Worm (Caenorhabditis elegans) whole organism, late embryonic: ENCODE data around the gene sup-10.

Source experiments
- C08G9.2 ChIP-seq: sonication (generic microtip); optimal IDR thresholded peaks from 2 replicates; lab custom pipeline; 2016; ENCODE audit warnings: mild to moderate bottlenecking, missing genetic modification characterization, moderate library complexity, missing compliant biosample characterization
- K02D7.2 ChIP-seq: sonication (generic microtip); optimal IDR thresholded peaks from 2 replicates; lab custom pipeline; 2017; ENCODE audit warnings: mild to moderate bottlenecking, missing genetic modification characterization, missing compliant biosample characterization
- ceh-14 ChIP-seq: sonication (generic microtip); optimal IDR thresholded peaks from 2 replicates; lab custom pipeline; 2016; ENCODE audit warnings: missing genotype, missing genetic modification characterization, missing compliant biosample characterization
- ceh-18 ChIP-seq: sonication (generic microtip); optimal IDR thresholded peaks from 2 replicates; lab custom pipeline; 2016; ENCODE audit warnings: missing genetic modification characterization, missing compliant biosample characterization
- ceh-2 ChIP-seq: sonication (generic microtip); optimal IDR thresholded peaks from 2 replicates; lab custom pipeline; 2016; ENCODE audit warnings: missing genotype, missing genetic modification characterization, missing compliant biosample characterization
- ceh-30 ChIP-seq: fragments of 150-350 bp; optimal IDR thresholded peaks from 2 replicates; lab custom pipeline; 2014; ENCODE audit warnings: missing biosample characterization, missing genetic modification characterization
- ceh-31 ChIP-seq: sonication (generic microtip); optimal IDR thresholded peaks from 2 replicates; lab custom pipeline; 2016; ENCODE audit warnings: missing genetic modification characterization, missing compliant biosample characterization
- ceh-34 ChIP-seq: sonication (generic microtip); optimal IDR thresholded peaks from 2 replicates; lab custom pipeline; 2016; ENCODE audit warnings: mild to moderate bottlenecking, missing genetic modification characterization, missing compliant biosample characterization
- ceh-48 ChIP-seq: sonication (generic microtip); optimal IDR thresholded peaks from 2 replicates; lab custom pipeline; 2016; ENCODE audit warnings: missing genetic modification characterization, inconsistent platforms, missing compliant biosample characterization
- ceh-6 ChIP-seq: fragments of 200-800 bp; sonication (Bioruptor generic); optimal IDR thresholded peaks from 2 replicates; lab custom pipeline; 2018; ENCODE audit warnings: mild to moderate bottlenecking, missing genetic modification characterization, missing compliant biosample characterization
- che-1 ChIP-seq: sonication (generic microtip); optimal IDR thresholded peaks from 2 replicates; lab custom pipeline; 2016; ENCODE audit warnings: mild to moderate bottlenecking, missing genetic modification characterization, missing compliant biosample characterization
- elt-2 ChIP-seq: sonication (generic microtip); optimal IDR thresholded peaks from 2 replicates; lab custom pipeline; 2016; ENCODE audit warnings: missing genetic modification reagents, missing genetic modification characterization, missing compliant biosample characterization
- eyg-1 ChIP-seq: sonication (generic microtip); optimal IDR thresholded peaks from 2 replicates; lab custom pipeline; 2016; ENCODE audit warnings: missing genotype, missing genetic modification characterization, missing compliant biosample characterization
- fax-1 ChIP-seq: sonication (generic microtip); optimal IDR thresholded peaks from 2 replicates; lab custom pipeline; 2016; ENCODE audit warnings: missing genotype, missing genetic modification characterization, missing compliant biosample characterization
- fkh-6 ChIP-seq: sonication (generic microtip); optimal IDR thresholded peaks from 2 replicates; lab custom pipeline; 2016; ENCODE audit warnings: missing genetic modification characterization, missing compliant biosample characterization
- hlh-6 ChIP-seq: sonication (generic microtip); optimal IDR thresholded peaks from 2 replicates; lab custom pipeline; 2016; ENCODE audit warnings: missing genotype, missing genetic modification characterization, missing compliant biosample characterization
- mec-3 ChIP-seq: sonication (generic microtip); optimal IDR thresholded peaks from 2 replicates; lab custom pipeline; 2016; ENCODE audit warnings: borderline replicate concordance, missing genetic modification characterization, missing compliant biosample characterization
- nhr-11 ChIP-seq: fragments of 150-350 bp; optimal IDR thresholded peaks from 2 replicates; lab custom pipeline; 2014; ENCODE audit warnings: missing biosample characterization, missing genetic modification characterization
- odd-2 ChIP-seq: sonication (generic microtip); optimal IDR thresholded peaks from 2 replicates; lab custom pipeline; 2017; ENCODE audit warnings: antibody characterized with exemption, mild to moderate bottlenecking, missing genetic modification characterization, missing compliant biosample characterization
- pha-4 ChIP-seq: fragments of 150-350 bp; optimal IDR thresholded peaks from 2 replicates; lab custom pipeline; 2018; ENCODE audit warnings: missing biosample characterization, missing genetic modification reagents, missing genetic modification characterization
- pqm-1 ChIP-seq: sonication (generic microtip); optimal IDR thresholded peaks from 2 replicates; lab custom pipeline; 2016; ENCODE audit warnings: missing genetic modification characterization, missing compliant biosample characterization
- ref-2 ChIP-seq: sonication (generic microtip); optimal IDR thresholded peaks from 2 replicates; lab custom pipeline; 2016; ENCODE audit warnings: missing genetic modification characterization, missing compliant biosample characterization
- sdc-2 ChIP-seq: sonication (generic microtip); optimal IDR thresholded peaks from 2 replicates; lab custom pipeline; 2016; ENCODE audit warnings: missing genotype, missing genetic modification characterization, missing compliant biosample characterization
- sox-2 ChIP-seq: fragments of 200-800 bp; sonication (Bioruptor generic); IDR thresholded peaks from 2 replicates; pipeline ENCODE4 v1.3.6; 2022; ENCODE audit warnings: missing genetic modification reagents, missing genetic modification characterization, missing compliant biosample characterization
- syd-9 ChIP-seq: sonication (generic microtip); optimal IDR thresholded peaks from 2 replicates; lab custom pipeline; 2016; ENCODE audit warnings: mild to moderate bottlenecking, missing genetic modification characterization, moderate library complexity, missing compliant biosample characterization
- tbx-2 ChIP-seq: sonication (generic microtip); optimal IDR thresholded peaks from 2 replicates; lab custom pipeline; 2016; ENCODE audit warnings: missing genetic modification characterization, missing compliant biosample characterization
- tbx-7 ChIP-seq: sonication (generic microtip); optimal IDR thresholded peaks from 2 replicates; lab custom pipeline; 2016; ENCODE audit warnings: missing genotype, missing genetic modification characterization, missing compliant biosample characterization
- unc-42 ChIP-seq: sonication (generic microtip); optimal IDR thresholded peaks from 2 replicates; lab custom pipeline; 2016; ENCODE audit warnings: missing genotype, missing genetic modification characterization, missing compliant biosample characterization
- zip-5 ChIP-seq: sonication (generic microtip); optimal IDR thresholded peaks from 2 replicates; lab custom pipeline; 2016; ENCODE audit warnings: missing genetic modification characterization, missing compliant biosample characterization
- ztf-16 ChIP-seq: sonication (generic microtip); optimal IDR thresholded peaks from 2 replicates; lab custom pipeline; 2017; ENCODE audit warnings: missing genetic modification characterization, missing compliant biosample characterization

sup-10 gene

ce11 chrX:17518293-17518692 is 9.9 kb upstream of the sup-10 start:
- TF ChIP-seq ceh-30 (tag; lab: Kevin White, UChicago): no peak

- TF ChIP-seq pqm-1 (tag; lab: Kevin White, UChicago) (no peak), sdc-2 (tag; lab: Kevin White, UChicago) (peak; percentile 29), hlh-6 (tag; lab: Kevin White, UChicago) (peak; percentile 12), ceh-18 (tag; lab: Kevin White, UChicago) (peak; percentile 61), ztf-16 (tag; lab: Kevin White, UChicago) (no peak), C08G9.2 (tag; lab: Kevin White, UChicago) (peak; percentile 37), ref-2 (tag; lab: Kevin White, UChicago) (peak; percentile 2), ceh-14 (tag; lab: Kevin White, UChicago) (peak; percentile 18), tbx-7 (tag; lab: Kevin White, UChicago) (no peak), unc-42 (tag; lab: Kevin White, UChicago) (peak; percentile 79), ceh-34 (tag; lab: Kevin White, UChicago) (peak; percentile 34), ceh-31 (tag; lab: Kevin White, UChicago) (peak; percentile 29), tbx-2 (tag; lab: Kevin White, UChicago) (peak; percentile 51), eyg-1 (no peak)
Measured at ce11 chrX:17519476-17519875, 8.7 kb upstream of the sup-10 start.

- no peak for TF ChIP-seq zip-5 (tag; lab: Kevin White, UChicago)
- TF ChIP-seq ceh-30 (tag; lab: Kevin White, UChicago): no peak
- no peak for TF ChIP-seq ceh-6 (GFP tag; lab: Kevin White, UChicago)
- no peak for TF ChIP-seq mec-3
- no peak for TF ChIP-seq sox-2
- peak; percentile 55 for TF ChIP-seq unc-42 (tag; lab: Kevin White, UChicago)
Measured at ce11 chrX:17521425-17521824, 6.7 kb upstream of the sup-10 start.

DNA sequence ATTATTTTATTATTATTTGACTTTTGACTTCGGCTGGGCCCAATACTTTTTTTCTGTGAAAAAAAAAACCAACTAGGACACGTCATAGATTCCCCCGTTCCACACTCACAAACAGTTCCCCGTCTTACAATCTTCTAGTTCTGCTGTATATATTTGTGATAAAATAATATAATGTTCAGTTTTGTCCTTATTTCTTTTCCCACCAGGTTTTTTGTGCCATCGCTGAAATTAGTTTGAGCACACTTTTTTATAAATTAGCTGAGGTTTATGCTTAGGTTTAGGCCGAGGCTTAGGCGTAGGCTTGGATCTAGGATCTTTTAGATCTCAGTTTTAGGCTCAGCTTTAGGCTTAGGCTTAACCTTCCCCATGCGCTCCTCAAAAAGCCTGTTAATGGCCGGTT is 767 bp upstream of the sup-10 start:
- no peak for TF ChIP-seq fax-1 (tag; lab: Kevin White, UChicago)

DNA sequence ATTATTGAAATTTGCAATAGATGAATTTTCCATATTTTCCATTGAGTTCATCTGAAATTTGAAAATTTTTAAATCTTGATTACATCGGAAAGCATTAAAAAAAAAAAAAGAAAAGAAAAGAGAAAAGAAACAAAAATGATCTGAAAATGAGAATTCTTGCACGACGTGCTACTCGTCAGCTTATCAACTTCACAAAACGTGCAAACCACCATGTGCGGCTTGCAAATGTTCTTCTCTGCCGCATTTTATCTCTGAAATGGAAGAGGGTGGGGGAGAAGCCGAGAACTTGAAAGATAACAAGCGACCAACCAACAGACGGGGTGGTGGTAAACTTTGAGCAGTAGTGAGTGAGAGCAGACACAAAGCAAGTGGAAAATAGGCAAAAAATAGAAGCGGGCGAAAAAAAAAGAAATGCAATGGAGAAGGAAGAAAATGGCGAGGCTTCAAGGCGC is 5.9 kb downstream of the sup-10 start, which contains the start of gene F31A3.3:
Gene F31A3.3 (minus strand): TSS at position 51 of the 452 bp plus-strand sequence.
- TF ChIP-seq elt-2 (tag; lab: Kevin White, UChicago) (peak; percentile 25), syd-9 (no peak)

- TF ChIP-seq ztf-16 (tag; lab: Kevin White, UChicago) (no peak), ceh-48 (tag; lab: Kevin White, UChicago) (no peak), nhr-11 (tag; lab: Kevin White, UChicago) (no peak), che-1 (tag; lab: Kevin White, UChicago) (no peak), odd-2 (tag; lab: Kevin White, UChicago) (no peak), ceh-31 (tag; lab: Kevin White, UChicago) (no peak), zip-5 (tag; lab: Kevin White, UChicago) (no peak), ceh-2 (tag; lab: Kevin White, UChicago) (no peak), fkh-6 (no peak), pha-4 (tag; lab: Kevin White, UChicago) (no peak)
- TF ChIP-seq, all 69 proteins: peak for 0
Measured at ce11 chrX:17534877-17535276, 6.7 kb downstream of the sup-10 start.

DNA sequence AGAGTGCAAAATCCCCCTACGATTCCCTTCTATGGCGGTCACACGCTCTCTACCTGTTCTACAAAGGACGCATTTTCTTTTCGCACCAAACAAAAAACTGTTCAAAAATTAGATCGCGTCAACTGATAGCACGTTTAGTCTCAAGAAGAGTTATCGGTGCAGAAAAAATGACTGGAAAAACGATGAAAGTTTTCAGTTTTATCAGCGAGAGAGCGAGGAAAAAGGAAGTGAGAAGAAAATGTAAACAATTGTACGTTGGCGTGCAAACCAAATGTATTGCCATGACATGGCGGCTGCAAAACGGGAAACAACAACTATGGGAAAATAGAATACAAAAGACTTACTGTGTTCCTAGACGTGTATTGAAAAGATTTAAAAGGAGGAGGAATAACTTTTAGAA is 9.4 kb downstream of the sup-10 start:
- TF ChIP-seq K02D7.2 (tag; lab: Kevin White, UChicago) (no peak), sox-2 (no peak), ztf-16 (tag; lab: Kevin White, UChicago) (no peak)
